Fruit fly (Drosophila melanogaster) whole organism, embryonic: Measurements from ENCODE around the gene Utx.

ENCODE experiments used
- Abd-B ChIP-seq: fragments of 200-800 bp; sonication (Bioruptor generic); optimal IDR thresholded peaks from 2 replicates; lab custom pipeline; 2018; ENCODE audit warnings: missing biosample characterization, mild to moderate bottlenecking, missing genetic modification characterization, moderate library complexity
- Antp ChIP-seq: fragments of 200-800 bp; sonication (Bioruptor generic); optimal IDR thresholded peaks from 3 replicates; lab custom pipeline; 2016; ENCODE audit warnings: missing biosample characterization, missing genetic modification characterization
- Asciz ChIP-seq: fragments of 200-800 bp; sonication (Bioruptor generic); optimal IDR thresholded peaks from 2 replicates; lab custom pipeline; 2017; ENCODE audit warnings: missing biosample characterization, mild to moderate bottlenecking, missing genetic modification characterization, missing genetic modification reagents
- CG10431 ChIP-seq: fragments of 200-800 bp; sonication (Bioruptor generic); optimal IDR thresholded peaks from 3 replicates; lab custom pipeline; 2018; ENCODE audit warnings: missing biosample characterization, mild to moderate bottlenecking, missing genetic modification characterization
- CG12155 ChIP-seq: fragments of 200-800 bp; sonication (Bioruptor generic); optimal IDR thresholded peaks from 3 replicates; lab custom pipeline; 2016; ENCODE audit warnings: missing biosample characterization, missing genetic modification characterization
- CG12942 ChIP-seq: fragments of 200-800 bp; sonication (Bioruptor generic); optimal IDR thresholded peaks from 3 replicates; lab custom pipeline; 2016; ENCODE audit warnings: missing biosample characterization, missing genetic modification characterization
- CG13123 ChIP-seq: fragments of 200-800 bp; sonication (Bioruptor generic); optimal IDR thresholded peaks from 2 replicates; lab custom pipeline; 2016; ENCODE audit warnings: missing biosample characterization, missing genetic modification characterization
- CG15269 ChIP-seq: fragments of 200-800 bp; sonication (Bioruptor generic); optimal IDR thresholded peaks from 2 replicates; lab custom pipeline; 2018; ENCODE audit warnings: missing biosample characterization, mild to moderate bottlenecking, missing genetic modification characterization, moderate library complexity
- CG16863 ChIP-seq: fragments of 200-800 bp; sonication (Bioruptor generic); optimal IDR thresholded peaks from 3 replicates; lab custom pipeline; 2016; ENCODE audit warnings: missing biosample characterization, missing genetic modification characterization
- CG17186 ChIP-seq: fragments of 200-800 bp; sonication (Bioruptor generic); optimal IDR thresholded peaks from 3 replicates; lab custom pipeline; 2017; ENCODE audit warnings: missing biosample characterization, missing genetic modification reagents, missing genetic modification characterization
- CG2116 ChIP-seq: fragments of 200-800 bp; sonication (Bioruptor generic); optimal IDR thresholded peaks from 3 replicates; lab custom pipeline; 2018; ENCODE audit warnings: missing biosample characterization, mild to moderate bottlenecking, missing genetic modification characterization
- CG2199 ChIP-seq: fragments of 200-800 bp; sonication (Bioruptor generic); IDR thresholded peaks from 3 replicates; pipeline ENCODE4 v1.3.6; 2022; ENCODE audit warnings: missing biosample characterization, missing genetic modification characterization
- CG2678 ChIP-seq: fragments of 200-800 bp; sonication (Bioruptor generic); optimal IDR thresholded peaks from 3 replicates; lab custom pipeline; 2019; ENCODE audit warnings: missing biosample characterization, mild to moderate bottlenecking, missing genetic modification characterization, moderate library complexity
- CG2712 ChIP-seq: fragments of 200-800 bp; optimal IDR thresholded peaks from 3 replicates; lab custom pipeline; 2019; ENCODE audit warnings: missing biosample characterization, mild to moderate bottlenecking, missing genetic modification characterization, moderate library complexity
- CG3407 ChIP-seq: fragments of 200-800 bp; sonication (Bioruptor generic); optimal IDR thresholded peaks from 2 replicates; lab custom pipeline; 2018; ENCODE audit warnings: missing biosample characterization, mild to moderate bottlenecking, missing genetic modification characterization
- CG4328 ChIP-seq: fragments of 200-800 bp; sonication (Bioruptor generic); optimal IDR thresholded peaks from 3 replicates; lab custom pipeline; 2017; ENCODE audit warnings: missing biosample characterization, missing genetic modification reagents, missing genetic modification characterization
- CG6689 ChIP-seq: fragments of 200-800 bp; sonication (Bioruptor generic); IDR thresholded peaks from 2 replicates; pipeline ENCODE4 v1.3.6; 2022; ENCODE audit warnings: missing biosample characterization, missing genetic modification characterization
- CG6765 ChIP-seq: fragments of 200-800 bp; sonication (Bioruptor generic); optimal IDR thresholded peaks from 3 replicates; lab custom pipeline; 2017; ENCODE audit warnings: missing biosample characterization, mild to moderate bottlenecking, missing genetic modification characterization
- CG6854 ChIP-seq: fragments of 200-800 bp; sonication (Bioruptor generic); optimal IDR thresholded peaks from 3 replicates; lab custom pipeline; 2017; ENCODE audit warnings: missing biosample characterization, mild to moderate bottlenecking, missing genetic modification characterization
- CHES-1-like ChIP-seq: fragments of 200-800 bp; sonication (Bioruptor generic); optimal IDR thresholded peaks from 2 replicates; lab custom pipeline; 2016; ENCODE audit warnings: missing biosample characterization, missing genetic modification characterization
- CTCF ChIP-seq: fragments of 200-800 bp; sonication (Bioruptor generic); optimal IDR thresholded peaks from 2 replicates; lab custom pipeline; 2017; ENCODE audit warnings: missing biosample characterization, mild to moderate bottlenecking, missing genetic modification characterization, moderate library complexity
- Dip3 ChIP-seq: fragments of 200-800 bp; sonication (Bioruptor generic); optimal IDR thresholded peaks from 3 replicates; lab custom pipeline; 2016; ENCODE audit warnings: missing biosample characterization, missing genetic modification characterization
- Dref ChIP-seq: fragments of 200-800 bp; sonication (Bioruptor generic); IDR thresholded peaks from 2 replicates; pipeline ENCODE4 v1.3.6; 2022; ENCODE audit warnings: missing biosample characterization, missing genetic modification characterization
- E2f2 ChIP-seq: fragments of 200-800 bp; sonication (Bioruptor generic); IDR thresholded peaks from 2 replicates; pipeline ENCODE4 v1.3.6; 2022; ENCODE audit warnings: missing biosample characterization, missing genetic modification characterization
- HLHmδ ChIP-seq: fragments of 200-800 bp; sonication (Bioruptor generic); optimal IDR thresholded peaks from 2 replicates; lab custom pipeline; 2018; ENCODE audit warnings: missing biosample characterization, mild to moderate bottlenecking, missing genetic modification characterization, moderate library complexity
- Hr78 ChIP-seq, 2 experiments: fragments of 200-800 bp in 1 of 2; fragments of >200 bp in 1 of 2; sonication (Bioruptor generic) in 1 of 2; optimal IDR thresholded peaks; 2 replicates each; lab custom pipeline; 2017 to 2019; ENCODE audit warnings: missing biosample characterization in 2 of 2, missing genetic modification characterization in 2 of 2, mild to moderate bottlenecking in 1 of 2, moderate library complexity in 1 of 2
- Mad ChIP-seq: fragments of 200-800 bp; sonication (Bioruptor generic); optimal IDR thresholded peaks from 2 replicates; lab custom pipeline; 2016; ENCODE audit warnings: missing biosample characterization, missing genetic modification characterization
- NC2β ChIP-seq: fragments of 200-800 bp; sonication (Bioruptor generic); optimal IDR thresholded peaks from 2 replicates; lab custom pipeline; 2016; ENCODE audit warnings: missing biosample characterization, missing genetic modification characterization
- Nf-YB ChIP-seq: fragments of 200-800 bp; sonication (Bioruptor generic); optimal IDR thresholded peaks from 3 replicates; lab custom pipeline; 2019; ENCODE audit warnings: missing biosample characterization, mild to moderate bottlenecking, missing genetic modification characterization, moderate library complexity
- Nf-YC ChIP-seq: fragments of 200-800 bp; optimal IDR thresholded peaks from 3 replicates; lab custom pipeline; 2019; ENCODE audit warnings: missing biosample characterization, mild to moderate bottlenecking, missing genetic modification characterization, moderate library complexity
- Rfx ChIP-seq: fragments of 200-800 bp; sonication (Bioruptor generic); IDR thresholded peaks from 2 replicates; pipeline ENCODE4 v1.3.6; 2022; ENCODE audit warnings: missing biosample characterization, missing genetic modification characterization
- Trl ChIP-seq, 3 experiments: fragments of >200 bp in 2 of 3; fragments of 200-800 bp in 1 of 3; sonication (Bioruptor generic) in 1 of 3; optimal IDR thresholded peaks; 2 replicates in 1 of 3; 3 replicates in 2 of 3; lab custom pipeline; 2016 to 2017; ENCODE audit warnings: missing biosample characterization in 1 of 3, missing genetic modification characterization in 1 of 3
- Xrp1 ChIP-seq: fragments of 200-800 bp; sonication (Bioruptor generic); IDR thresholded peaks from 2 replicates; pipeline ENCODE4 v1.3.6; 2022; ENCODE audit warnings: missing biosample characterization, missing genetic modification characterization
- ara ChIP-seq: fragments of 200-800 bp; sonication (Bioruptor generic); IDR thresholded peaks from 2 replicates; pipeline ENCODE4 v1.3.6; 2022; ENCODE audit warnings: missing biosample characterization, missing genetic modification characterization
- crc ChIP-seq: fragments of 200-800 bp; sonication (Bioruptor generic); optimal IDR thresholded peaks from 2 replicates; lab custom pipeline; 2016; ENCODE audit warnings: missing biosample characterization, missing genetic modification characterization
- crol ChIP-seq: fragments of 200-800 bp; sonication (Bioruptor generic); IDR thresholded peaks from 2 replicates; pipeline ENCODE4 v1.3.6; 2022; ENCODE audit warnings: missing biosample characterization, missing genetic modification characterization
- dpn ChIP-seq, 2 experiments: fragments of 200-800 bp; sonication (Bioruptor generic); optimal IDR thresholded peaks; 3 replicates each; lab custom pipeline; 2016; ENCODE audit warnings: missing biosample characterization in 2 of 2, missing genetic modification characterization in 2 of 2
- gsb-n ChIP-seq: fragments of 200-800 bp; sonication (Bioruptor generic); optimal IDR thresholded peaks from 3 replicates; lab custom pipeline; 2018; ENCODE audit warnings: missing biosample characterization, mild to moderate bottlenecking, missing genetic modification characterization
- hkb ChIP-seq, 2 experiments: fragments of 200-800 bp in 1 of 2; fragments of >200 bp in 1 of 2; sonication (Bioruptor generic) in 1 of 2; IDR thresholded peaks in 1 of 2; optimal IDR thresholded peaks in 1 of 2; 2 replicates each; pipeline versions ENCODE4 v1.3.6 to Lab custom; 2017 to 2022; ENCODE audit warnings: missing biosample characterization in 1 of 2, missing genetic modification characterization in 1 of 2
- ind ChIP-seq: fragments of 200-800 bp; sonication (Bioruptor generic); optimal IDR thresholded peaks from 3 replicates; lab custom pipeline; 2016; ENCODE audit warnings: missing biosample characterization, missing genetic modification characterization
- insv ChIP-seq, 2 experiments: fragments of 200-800 bp; sonication (Bioruptor generic); optimal IDR thresholded peaks; 3 replicates each; lab custom pipeline; 2016 to 2018; ENCODE audit warnings: missing biosample characterization in 2 of 2, missing genetic modification characterization in 2 of 2
- kay ChIP-seq: fragments of 200-800 bp; sonication (Bioruptor generic); optimal IDR thresholded peaks from 2 replicates; lab custom pipeline; 2016; ENCODE audit warnings: missing biosample characterization, missing genetic modification characterization
- org-1 ChIP-seq: fragments of 200-800 bp; sonication (Bioruptor generic); optimal IDR thresholded peaks from 2 replicates; lab custom pipeline; 2017; ENCODE audit warnings: missing biosample characterization, missing genetic modification characterization
- pan ChIP-seq, 4 experiments: fragments of >200 bp in 3 of 4; fragments of 200-800 bp in 1 of 4; sonication (Bioruptor generic) in 1 of 4; optimal IDR thresholded peaks in 3 of 4; IDR thresholded peaks in 1 of 4; 2 replicates each; pipeline versions ENCODE4 v1.3.6 to Lab custom; 2017 to 2022; ENCODE audit warnings: missing biosample characterization in 2 of 4, missing genetic modification characterization in 2 of 4, mixed read lengths in 1 of 4
- pnt ChIP-seq: fragments of 200-800 bp; sonication (Bioruptor generic); optimal IDR thresholded peaks from 3 replicates; lab custom pipeline; 2016; ENCODE audit warnings: missing biosample characterization, missing genetic modification characterization
- sd ChIP-seq: fragments of 200-800 bp; sonication (Bioruptor generic); optimal IDR thresholded peaks from 3 replicates; lab custom pipeline; 2018; ENCODE audit warnings: missing biosample characterization, mild to moderate bottlenecking, missing genetic modification characterization, moderate library complexity
- slbo ChIP-seq: fragments of 200-800 bp; sonication (Bioruptor generic); IDR thresholded peaks from 2 replicates; pipeline ENCODE4 v1.3.6; 2022; ENCODE audit warnings: missing biosample characterization, missing genetic modification characterization
- tup ChIP-seq: fragments of 200-800 bp; sonication (Bioruptor generic); optimal IDR thresholded peaks from 2 replicates; lab custom pipeline; 2016; ENCODE audit warnings: missing biosample characterization, mild to moderate bottlenecking, missing genetic modification characterization, moderate library complexity
- tx ChIP-seq: fragments of 200-800 bp; sonication (Bioruptor generic); optimal IDR thresholded peaks from 2 replicates; lab custom pipeline; 2016; ENCODE audit warnings: missing biosample characterization, missing genetic modification characterization
- wdn ChIP-seq: fragments of 200-800 bp; sonication (Bioruptor generic); IDR thresholded peaks from 2 replicates; pipeline ENCODE4 v1.3.6; 2022; ENCODE audit warnings: missing biosample characterization, missing genetic modification characterization
- wor ChIP-seq: fragments of 200-800 bp; sonication (Bioruptor generic); IDR thresholded peaks from 2 replicates; pipeline ENCODE4 v1.3.6; 2022; ENCODE audit warnings: missing biosample characterization, missing genetic modification characterization

Utx gene

dm6 chr2L:10299810-10300147, 21.2 kb upstream of the Utx start, which contains the start of gene CYLD (continued):
- TF ChIP-seq tup (GFP tag; lab: Kevin White, UChicago) = no peak
- TF ChIP-seq CG6765 = peak; percentile 18
- TF ChIP-seq Xrp1 (GFP tag; lab: Robert Waterston, UW) = peak; percentile 76
- TF ChIP-seq ind (GFP tag; lab: Kevin White, UChicago) = peak; percentile 58
- TF ChIP-seq CG2199 (GFP tag; lab: Robert Waterston, UW) = no peak
- TF ChIP-seq CG2116 (GFP tag; lab: Kevin White, UChicago) = peak; percentile 67
- TF ChIP-seq CG3407 (GFP tag; lab: Kevin White, UChicago) = peak; percentile 20
- no peak for TF ChIP-seq crol (GFP tag; lab: Robert Waterston, UW)
- TF ChIP-seq CG6689 (GFP tag; lab: Robert Waterston, UW) = peak; percentile 70
- TF ChIP-seq wdn (GFP tag; lab: Robert Waterston, UW) = peak; percentile 36; the same call in 1 of the 2 replicates
- TF ChIP-seq Rfx (GFP tag; lab: Robert Waterston, UW) = peak; percentile 74; the same call in 1 of the 2 replicates
- no peak for TF ChIP-seq CTCF (GFP tag; lab: Kevin White, UChicago)
- peak; percentile 75 for TF ChIP-seq gsb-n (tag; lab: Kevin White, UChicago)
- peak; percentile 2 for TF ChIP-seq pnt (GFP tag; lab: Kevin White, UChicago)
- no peak for TF ChIP-seq Abd-B (GFP tag; lab: Kevin White, UChicago)
- peak; percentile 55; the same call in 1 of the 2 replicates for TF ChIP-seq ara (GFP tag; lab: Robert Waterston, UW)
- peak; percentile 66 for TF ChIP-seq Nf-YB (GFP tag; lab: Kevin White, UChicago)
- no peak for TF ChIP-seq CG4328
- no peak for TF ChIP-seq NC2β (GFP tag; lab: Kevin White, UChicago)
- TF ChIP-seq CHES-1-like (GFP tag; lab: Kevin White, UChicago) = peak; percentile 27
- peak; percentile 28 for TF ChIP-seq kay (GFP tag; lab: Kevin White, UChicago)
- TF ChIP-seq CG12155 (GFP tag; lab: Kevin White, UChicago) = peak; percentile 41
- TF ChIP-seq Nf-YC = peak; percentile 63
- TF ChIP-seq Dref (GFP tag; lab: Robert Waterston, UW) = peak; percentile 65
- no peak for TF ChIP-seq Dip3
- TF ChIP-seq HLHmδ (GFP tag; lab: Kevin White, UChicago) = no peak
- peak; percentile 25 for TF ChIP-seq tx (GFP tag; lab: Kevin White, UChicago)
- peak; percentile 24 to 73 for TF ChIP-seq dpn (GFP tag; optimal IDR thresholded peaks at IDR 0.05; lab: Kevin White, UChicago)
- peak; percentile 81 for TF ChIP-seq CG15269 (tag; lab: Kevin White, UChicago)
- TF ChIP-seq CG17186 = no peak
- no peak for TF ChIP-seq Hr78 (GFP tag; optimal IDR thresholded peaks at IDR 0.05; lab: Kevin White, UChicago)
- TF ChIP-seq Asciz (GFP tag; lab: Kevin White, UChicago) = peak; percentile 46
- TF ChIP-seq CG6854 (GFP tag; lab: Kevin White, UChicago) = peak; percentile 27
- TF ChIP-seq CG2678 (tag; lab: Kevin White, UChicago) = peak; percentile 83
- peak; percentile 85 for TF ChIP-seq CG2712 (tag; lab: Kevin White, UChicago)
- TF ChIP-seq slbo = peak; percentile 77
- TF ChIP-seq CG10431 (GFP tag; lab: Kevin White, UChicago) = peak; percentile 13
- TF ChIP-seq pan (optimal IDR thresholded peaks at IDR 0.05; lab: Kevin White, UChicago) = no peak
- peak in 1 of 2 experiments; percentile 77 for TF ChIP-seq pan (GFP tag; optimal IDR thresholded peaks at IDR 0.05 in 1 of 2, IDR thresholded peaks at IDR 0.05 in 1 of 2)
- no peak for TF ChIP-seq crc (GFP tag; lab: Kevin White, UChicago)
- TF ChIP-seq Mad (GFP tag; lab: Kevin White, UChicago) = no peak
- no peak for TF ChIP-seq hkb (optimal IDR thresholded peaks at IDR 0.05; lab: Kevin White, UChicago)
- peak; percentile 85 for TF ChIP-seq hkb (GFP tag; IDR thresholded peaks at IDR 0.05; lab: Robert Waterston, UW)
- peak; percentile 67 for TF ChIP-seq CG13123
- peak; percentile 65 for TF ChIP-seq E2f2 (GFP tag; lab: Robert Waterston, UW)
- no peak for TF ChIP-seq Antp
- TF ChIP-seq Trl (optimal IDR thresholded peaks at IDR 0.05; lab: Kevin White, UChicago) = no peak
- peak; percentile 31 for TF ChIP-seq Trl (GFP tag; optimal IDR thresholded peaks at IDR 0.05; lab: Kevin White, UChicago)
- TF ChIP-seq insv (GFP tag; optimal IDR thresholded peaks at IDR 0.05; lab: Kevin White, UChicago) = no peak
- peak; percentile 14 for TF ChIP-seq CG16863 (GFP tag; lab: Kevin White, UChicago)
- TF ChIP-seq CG12942 (GFP tag; lab: Kevin White, UChicago) = peak; percentile 60
- TF ChIP-seq wor (GFP tag; lab: Robert Waterston, UW) = peak; percentile 30; the same call in 1 of the 2 replicates
- peak; percentile 32 for TF ChIP-seq org-1 (GFP tag; lab: Kevin White, UChicago)
- TF ChIP-seq sd (tag; lab: Kevin White, UChicago) = peak; percentile 65
